Worm (Caenorhabditis elegans) whole organism, mixed stage, embryonic: ENCODE measurements around the gene arle-14.

Experiments used
- elt-1 ChIP-seq: sonication (generic microtip); optimal IDR thresholded peaks from 2 replicates; lab custom pipeline; 2017; ENCODE audit warnings: missing genetic modification characterization, mild to moderate bottlenecking, missing compliant biosample characterization, antibody characterized with exemption, moderate library complexity, borderline replicate concordance; ENCODE audit not compliant: insufficient read depth
- lin-32 ChIP-seq: fragments of 200-800 bp; sonication (Bioruptor generic); optimal IDR thresholded peaks from 2 replicates; lab custom pipeline; 2018; ENCODE audit warnings: mild to moderate bottlenecking, missing genetic modification characterization, missing compliant biosample characterization
- nhr-237 ChIP-seq: fragments of 150-350 bp; optimal IDR thresholded peaks from 2 replicates; lab custom pipeline; 2014; ENCODE audit warnings: missing biosample characterization, missing genetic modification characterization
- nhr-76 ChIP-seq: sonication (generic microtip); optimal IDR thresholded peaks from 2 replicates; lab custom pipeline; 2017; ENCODE audit warnings: missing biosample characterization, missing genetic modification characterization
- sem-2 ChIP-seq: fragments of 200-800 bp; sonication (Bioruptor generic); optimal IDR thresholded peaks from 2 replicates; lab custom pipeline; 2018; ENCODE audit warnings: mild to moderate bottlenecking, missing genetic modification characterization, missing compliant biosample characterization
- snpc-4 ChIP-seq: fragments of 150-350 bp; optimal IDR thresholded peaks from 2 replicates; lab custom pipeline; 2014; ENCODE audit warnings: missing biosample characterization, missing genetic modification characterization
- unc-39 ChIP-seq: fragments of 150-350 bp; optimal IDR thresholded peaks from 2 replicates; lab custom pipeline; 2014; ENCODE audit warnings: missing biosample characterization, missing genetic modification characterization
- zip-8 ChIP-seq: fragments of 150-350 bp; optimal IDR thresholded peaks from 2 replicates; lab custom pipeline; 2014; ENCODE audit warnings: missing biosample characterization, missing genetic modification characterization

- TF ChIP-seq zip-8 (tag; lab: Kevin White, UChicago), result no peak
- TF ChIP-seq snpc-4 (tag; lab: Kevin White, UChicago), result no peak
- TF ChIP-seq nhr-76 (tag; lab: Kevin White, UChicago), result no peak
- no peak for TF ChIP-seq unc-39 (tag; lab: Kevin White, UChicago)
- TF ChIP-seq lin-32 (GFP tag; lab: Kevin White, UChicago), result no peak
- no peak for TF ChIP-seq elt-1 (tag; lab: Kevin White, UChicago)
- no peak for TF ChIP-seq sem-2 (GFP tag; lab: Kevin White, UChicago)
- TF ChIP-seq nhr-237 (tag; lab: Kevin White, UChicago), result no peak
Observed at ce11 chrIII:5653692-5654105, 39.0 kb upstream of the arle-14 start.
